Fruit fly (Drosophila melanogaster): ENCODE data around the gene CG33500.
A peak's percentile ranks its signal among the peaks of the same experiment; 100 is the strongest.

The CG33500 gene

dm6 chr3L:11530370-11530769 is 21.9 kb downstream of the CG33500 start:
- TF ChIP-seq CG17801 (GFP tag; optimal IDR thresholded peaks at IDR 0.05; ENCODE audit: partially characterized antibody): no peak

- no peak for TF ChIP-seq CG17801 (GFP tag; optimal IDR thresholded peaks at IDR 0.05; ENCODE audit: partially characterized antibody)
Observed at dm6 chr3L:11531300-11531699, 22.9 kb downstream of the CG33500 start.

dm6 chr3L:11531994-11532732 is 23.7 kb downstream of the CG33500 start:
- TF ChIP-seq CG17801 (GFP tag; optimal IDR thresholded peaks at IDR 0.05; ENCODE audit: partially characterized antibody): no peak

- no peak for TF ChIP-seq CG17801 (GFP tag; optimal IDR thresholded peaks at IDR 0.05; ENCODE audit: partially characterized antibody)
Observed at dm6 chr3L:11533704-11534319, 25.4 kb downstream of the CG33500 start.

- TF ChIP-seq CG17801 (GFP tag; optimal IDR thresholded peaks at IDR 0.05; ENCODE audit: partially characterized antibody): peak; percentile 21
Observed at dm6 chr3L:11534391-11535246, 26.2 kb downstream of the CG33500 start.

- no peak for TF ChIP-seq CG17801 (GFP tag; optimal IDR thresholded peaks at IDR 0.05; ENCODE audit: partially characterized antibody)
Observed at dm6 chr3L:11536132-11536531, 27.7 kb downstream of the CG33500 start.

- no peak for TF ChIP-seq CG17801 (GFP tag; optimal IDR thresholded peaks at IDR 0.05; ENCODE audit: partially characterized antibody)
Observed at dm6 chr3L:11536767-11537419, 28.5 kb downstream of the CG33500 start.

dm6 chr3L:11539511-11540329 is 31.3 kb downstream of the CG33500 start:
- no peak for TF ChIP-seq CG17801 (GFP tag; optimal IDR thresholded peaks at IDR 0.05; ENCODE audit: partially characterized antibody)

dm6 chr3L:11540330-11540702 is 31.9 kb downstream of the CG33500 start:
- no peak for TF ChIP-seq CG17801 (GFP tag; optimal IDR thresholded peaks at IDR 0.05; ENCODE audit: partially characterized antibody)

dm6 chr3L:11542437-11542836 is 34.0 kb downstream of the CG33500 start:
- TF ChIP-seq CG17801 (GFP tag; optimal IDR thresholded peaks at IDR 0.05; ENCODE audit: partially characterized antibody): no peak

- no peak for TF ChIP-seq CG17801 (GFP tag; optimal IDR thresholded peaks at IDR 0.05; ENCODE audit: partially characterized antibody)
Observed at dm6 chr3L:11542948-11543347, 34.5 kb downstream of the CG33500 start.

- TF ChIP-seq CG17801 (GFP tag; optimal IDR thresholded peaks at IDR 0.05; ENCODE audit: partially characterized antibody): no peak
Observed at dm6 chr3L:11543681-11544299, 35.4 kb downstream of the CG33500 start.

dm6 chr3L:11547302-11547994 is 39.0 kb downstream of the CG33500 start:
- TF ChIP-seq CG17801 (GFP tag; optimal IDR thresholded peaks at IDR 0.05; ENCODE audit: partially characterized antibody): peak; percentile 84

Measured in ovary, adult (tissue).